Fruit fly (Drosophila melanogaster) Kc167 (cell line): ENCODE results near the gene Zw.

Experiments used
- Myc ChIP-seq: fragments of >200 bp; optimal IDR thresholded peaks from 2 replicates; lab custom pipeline; 2017; ENCODE audit warnings: missing external identifiers
- Sin3A ChIP-seq: fragments of >200 bp; optimal IDR thresholded peaks from 2 replicates; lab custom pipeline; 2018; ENCODE audit warnings: missing external identifiers
- h ChIP-seq: fragments of >200 bp; optimal IDR thresholded peaks from 3 replicates; lab custom pipeline; 2018; ENCODE audit warnings: missing external identifiers
- insv ChIP-seq: fragments of >200 bp; optimal IDR thresholded peaks from 3 replicates; lab custom pipeline; 2018; ENCODE audit warnings: missing external identifiers
- psq ChIP-seq: fragments of >200 bp; optimal IDR thresholded peaks from 2 replicates; lab custom pipeline; 2017; ENCODE audit warnings: missing external identifiers
- ttk ChIP-seq: sonication (Bioruptor generic); optimal IDR thresholded peaks from 2 replicates; lab custom pipeline; 2017; ENCODE audit warnings: missing external identifiers

Zw gene

DNA sequence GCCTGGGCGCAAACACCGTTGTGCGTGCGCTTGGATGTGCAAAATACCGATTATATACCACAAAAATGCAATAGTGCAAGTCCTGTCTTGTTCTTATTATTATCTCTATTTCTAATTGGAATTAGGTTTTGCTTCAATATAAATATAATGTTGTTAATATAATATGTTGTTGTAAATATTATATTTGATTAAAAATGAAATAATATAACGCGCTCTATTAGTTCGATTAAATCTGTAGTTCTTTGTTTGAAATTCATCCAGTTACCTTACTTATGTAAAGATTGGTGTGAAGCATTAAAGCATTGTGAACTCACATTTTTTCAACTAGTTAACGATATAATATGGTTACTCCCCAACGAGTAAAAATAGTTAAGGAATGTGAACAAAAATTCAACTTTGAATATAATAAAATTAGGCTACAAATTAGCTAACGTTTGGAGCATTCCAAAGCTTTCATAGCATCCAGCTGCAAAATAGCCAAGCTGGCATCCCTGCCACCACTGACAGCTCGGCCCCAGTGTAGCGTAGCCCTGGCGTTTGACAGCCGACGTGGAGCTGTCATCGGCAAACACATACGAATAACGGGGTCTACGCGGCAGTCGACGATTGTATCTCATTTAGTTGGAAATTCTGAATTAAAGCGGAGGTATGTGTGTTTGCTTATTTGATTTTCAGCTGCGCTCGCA lies 24.1 kb upstream of the Zw start, which contains the start of the genes CG12237 and Sec61gamma:
CG12237 (minus strand) TSS at position 51 of the 686 bp plus-strand sequence.
Sec61gamma (plus strand) TSS at position 509 of the 686 bp plus-strand sequence.
- TF ChIP-seq psq = no peak
- no peak for TF ChIP-seq insv (lab: Kevin White, UChicago)
- no peak for TF ChIP-seq Myc
- TF ChIP-seq ttk = no peak
- no peak for TF ChIP-seq h (lab: Kevin White, UChicago)

DNA sequence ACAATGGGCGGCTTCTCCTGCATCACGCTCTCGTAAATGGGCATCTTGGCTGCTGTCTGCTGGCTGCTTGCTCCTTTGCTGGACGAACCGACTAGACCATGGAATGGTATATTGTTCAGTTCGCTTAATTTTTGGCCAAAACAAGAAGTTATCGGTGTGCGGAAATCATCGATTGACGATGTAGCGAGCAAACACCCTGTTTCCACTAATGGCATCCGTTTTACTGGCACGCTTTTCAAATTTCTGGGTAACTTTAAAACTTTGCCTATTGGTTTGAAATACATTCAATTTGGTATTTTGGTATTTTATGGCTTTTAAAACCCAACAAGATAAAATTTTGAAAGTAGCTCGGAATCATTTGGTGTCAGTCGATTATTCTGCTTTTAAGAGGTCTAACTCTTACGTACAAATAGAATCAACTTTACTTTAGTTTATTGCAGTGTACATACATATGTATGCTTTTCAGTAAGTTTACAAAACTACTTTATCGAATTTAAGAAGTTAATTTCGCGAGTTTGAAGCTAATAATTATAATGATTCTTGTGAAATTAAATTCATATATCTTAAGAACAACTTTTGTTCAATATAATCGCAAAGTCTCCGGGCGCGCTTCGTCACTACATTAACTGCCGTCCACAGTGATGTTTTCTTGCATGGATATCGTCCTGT lies 21.0 kb upstream of the Zw start, which contains the start of gene Arp10:
Arp10 (minus strand) TSS at position 304 of the 669 bp plus-strand sequence.
- no peak for TF ChIP-seq Sin3A
- TF ChIP-seq Myc = no peak
- no peak for TF ChIP-seq h (lab: Kevin White, UChicago)
- TF ChIP-seq insv (lab: Kevin White, UChicago) = no peak
- no peak for TF ChIP-seq ttk
- no peak for TF ChIP-seq psq

DNA sequence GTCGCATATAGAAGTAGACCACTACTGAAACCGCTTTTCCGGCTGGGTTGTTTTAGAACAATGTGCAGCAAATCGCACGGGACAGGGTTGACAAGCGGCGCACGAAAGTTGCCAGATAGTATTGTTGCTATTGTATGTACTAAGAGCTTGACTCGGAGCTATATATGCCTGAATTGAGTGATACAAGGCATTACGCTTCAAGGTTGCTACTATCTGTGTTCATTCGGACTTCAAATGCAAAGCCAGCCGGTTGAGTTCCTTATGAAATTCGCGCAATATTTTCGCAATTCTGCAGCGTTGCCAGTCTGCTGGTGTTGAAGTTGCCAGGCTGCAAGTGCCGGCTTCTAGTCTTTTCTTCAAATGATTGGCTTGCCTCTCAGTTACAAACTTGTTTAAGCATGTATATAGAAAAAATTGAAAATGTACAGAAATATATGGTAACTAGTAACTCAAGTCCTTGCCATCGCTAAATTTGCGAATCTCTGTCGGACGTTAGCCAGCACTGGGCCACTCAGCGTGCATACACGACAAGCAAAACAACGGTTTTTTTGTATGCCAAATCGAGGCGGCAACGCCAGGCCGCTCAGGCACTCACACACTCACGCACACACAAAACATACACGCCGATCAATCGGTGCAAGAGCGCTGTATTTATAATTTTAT lies 15.2 kb upstream of the Zw start, which contains the start of the genes Ranbp21 and Elys:
Ranbp21 (minus strand) TSS at position 513 of the 663 bp plus-strand sequence.
Elys (plus strand) TSS at position 549 of the 663 bp plus-strand sequence.
- TF ChIP-seq h (lab: Kevin White, UChicago) (no peak), Sin3A (no peak), psq (no peak), Myc (no peak), ttk (no peak), insv (lab: Kevin White, UChicago) (no peak)

DNA sequence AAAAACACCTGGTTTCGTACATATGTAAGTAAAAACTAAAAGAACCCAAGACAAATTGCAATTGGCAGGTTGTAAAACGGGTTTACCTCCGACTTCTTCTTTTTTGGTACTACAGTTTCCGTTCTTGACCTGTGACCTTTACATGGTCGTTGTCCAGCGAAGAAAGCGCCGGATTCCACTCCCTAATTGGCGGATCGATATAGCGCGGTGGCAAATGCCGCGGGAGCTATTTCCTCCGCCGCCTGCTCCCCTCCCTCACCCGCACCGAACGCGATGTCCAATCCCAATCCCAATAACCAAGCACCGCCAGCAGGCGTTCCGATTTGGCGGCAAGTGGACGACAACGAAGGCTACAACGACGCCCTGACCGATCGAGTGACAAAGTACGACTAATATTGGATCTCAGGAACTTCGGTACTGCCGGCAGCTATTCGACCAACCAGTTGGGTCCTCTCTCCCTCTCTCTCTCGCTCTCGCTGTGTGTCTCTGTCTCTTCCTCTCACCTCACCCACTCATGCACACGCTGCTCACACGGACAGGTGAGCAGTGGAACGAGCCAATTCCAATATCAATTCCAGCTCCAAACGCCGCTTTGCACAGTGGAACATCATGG lies 4.4 kb upstream of the Zw start:
- TF ChIP-seq Myc (no peak), h (lab: Kevin White, UChicago) (no peak), ttk (no peak), Sin3A (no peak), psq (no peak), insv (lab: Kevin White, UChicago) (no peak)

DNA sequence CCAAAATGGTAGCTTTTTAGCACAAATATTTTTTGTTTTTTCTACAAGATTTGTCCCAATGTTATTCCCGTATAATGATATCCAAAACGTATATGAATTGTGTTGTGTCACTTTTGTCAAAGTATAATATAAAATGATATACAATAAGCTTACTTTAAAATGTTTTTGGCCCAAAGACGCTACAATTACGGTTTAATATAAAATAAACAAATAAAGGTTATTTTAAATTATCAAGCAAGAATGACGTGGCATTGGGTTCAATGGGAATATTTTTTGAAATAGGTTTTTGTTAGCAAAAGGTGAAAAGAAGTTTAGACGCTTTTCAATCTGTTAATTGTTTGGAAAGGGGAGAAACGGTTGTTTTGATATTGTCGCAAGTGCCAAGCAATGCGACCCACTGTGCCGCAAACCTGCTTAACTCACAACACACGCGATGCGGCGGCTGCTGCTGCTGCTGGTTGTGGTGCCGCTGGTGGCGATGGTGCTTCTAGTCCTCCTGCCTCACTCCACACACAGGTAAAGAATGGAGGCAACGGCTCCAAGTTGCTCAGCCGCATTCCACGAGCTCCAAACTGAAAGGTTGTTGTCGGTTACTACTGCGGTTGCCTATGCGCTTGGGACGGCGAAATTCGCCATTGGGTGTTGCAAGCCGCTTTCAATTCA lies 3.7 kb upstream of the Zw start:
- TF ChIP-seq Sin3A (no peak), ttk (no peak), Myc (no peak), insv (lab: Kevin White, UChicago) (no peak)

DNA sequence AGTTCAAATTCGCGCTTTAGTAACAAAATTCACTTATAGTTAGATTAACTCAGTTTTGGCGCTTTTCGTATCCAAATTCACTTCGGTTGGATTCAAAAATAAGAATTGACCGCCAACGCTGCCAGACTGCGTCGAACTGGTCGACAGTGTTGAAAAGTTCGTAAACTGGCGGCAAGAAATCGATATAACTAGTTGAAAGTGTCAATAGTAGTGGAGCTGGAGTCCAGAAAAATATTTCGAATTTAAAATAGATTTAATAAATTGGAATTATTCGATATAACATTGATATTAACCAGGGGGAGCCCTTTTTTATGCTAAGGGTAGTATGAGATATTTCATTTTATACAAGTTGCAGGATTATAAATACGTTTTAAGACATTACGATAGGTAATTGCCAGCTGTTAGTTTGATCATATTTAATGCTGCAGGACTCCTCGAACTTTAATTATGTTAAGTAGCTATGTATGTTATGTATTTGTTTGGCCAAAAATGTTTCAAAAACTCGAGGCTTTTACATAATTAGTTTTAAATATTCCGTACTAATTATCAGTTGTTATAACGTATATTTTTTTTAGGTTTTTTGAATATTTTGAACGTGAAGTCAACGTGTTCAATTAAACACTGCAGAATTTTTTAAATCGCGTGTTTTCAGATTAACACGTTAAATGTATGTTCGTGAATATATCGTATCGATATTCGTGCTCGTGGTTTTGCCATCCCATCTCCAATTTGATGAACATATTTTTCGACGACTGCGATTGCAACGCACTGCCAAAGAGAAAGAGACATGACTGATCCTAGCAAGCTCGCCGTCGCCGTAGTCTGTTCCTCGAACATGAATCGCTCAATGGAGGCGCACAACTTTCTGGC lies 3.0 kb upstream of the Zw start, which contains the start of the genes CG14223 and Ssu72:
CG14223 (minus strand) TSS at position 113 of the 870 bp plus-strand sequence.
Ssu72 (plus strand) TSS at position 703 of the 870 bp plus-strand sequence.
- TF ChIP-seq psq (no peak), ttk (no peak), insv (lab: Kevin White, UChicago) (no peak), Myc (no peak), Sin3A (no peak), h (lab: Kevin White, UChicago) (no peak)

DNA sequence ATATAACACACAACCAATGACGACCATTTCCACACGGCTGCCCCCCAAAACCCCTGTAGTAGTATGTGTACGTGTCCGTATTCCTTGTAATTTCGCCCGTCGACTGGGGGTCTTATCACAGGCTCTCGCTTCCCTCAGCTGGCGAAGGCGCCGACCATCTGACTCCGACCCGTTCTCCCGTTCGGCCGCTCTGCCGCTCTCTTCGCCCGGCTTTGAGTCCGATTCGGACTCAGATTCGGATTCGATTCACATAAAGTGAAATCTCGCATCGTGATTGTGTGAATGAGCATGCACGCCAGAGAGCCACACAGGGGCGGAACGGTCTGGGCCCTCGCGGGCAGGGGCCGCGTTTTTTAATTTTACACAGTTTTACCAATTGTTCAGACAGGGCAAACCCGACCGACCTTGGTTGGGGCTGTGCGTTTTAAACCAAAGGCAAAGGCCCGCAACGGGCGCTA lies 1.3 kb upstream of the Zw start:
- TF ChIP-seq ttk (no peak), insv (lab: Kevin White, UChicago) (no peak), psq (no peak), Myc (no peak), h (lab: Kevin White, UChicago) (no peak), Sin3A (no peak)

DNA sequence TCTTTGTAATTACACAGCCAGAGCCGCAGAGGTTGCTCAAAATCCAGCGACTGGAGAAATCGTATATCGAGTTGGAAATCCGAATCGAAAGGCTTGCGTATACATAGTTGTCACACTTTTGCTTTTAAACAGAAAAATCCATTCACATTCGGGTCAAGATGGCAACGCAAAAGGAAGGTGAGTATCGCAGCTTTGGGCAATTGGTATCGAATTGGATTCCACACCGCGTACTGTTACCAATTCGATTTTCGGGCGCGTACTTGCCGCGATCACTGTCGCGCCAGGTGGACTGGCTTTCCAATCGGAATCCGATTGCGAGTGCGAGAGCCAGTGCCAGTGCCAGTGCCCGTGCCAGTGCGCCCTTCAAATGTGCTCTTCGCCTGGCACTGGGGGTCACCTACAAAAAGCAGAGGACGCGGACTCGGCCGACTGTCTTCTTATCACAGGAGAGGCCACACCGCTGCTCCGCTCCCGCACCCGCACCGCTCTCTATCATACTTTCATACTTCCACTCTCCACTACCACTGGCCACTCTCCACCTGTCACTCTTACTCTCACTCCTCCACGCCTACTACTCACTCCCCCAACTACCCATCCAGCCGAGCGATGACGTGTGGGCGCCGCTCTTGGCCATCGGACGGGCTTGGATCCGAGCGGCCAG lies 522 bp downstream of the Zw start:
- TF ChIP-seq insv (lab: Kevin White, UChicago) (no peak), Sin3A (no peak), psq (no peak), Myc (no peak), ttk (no peak), h (lab: Kevin White, UChicago) (no peak)

DNA sequence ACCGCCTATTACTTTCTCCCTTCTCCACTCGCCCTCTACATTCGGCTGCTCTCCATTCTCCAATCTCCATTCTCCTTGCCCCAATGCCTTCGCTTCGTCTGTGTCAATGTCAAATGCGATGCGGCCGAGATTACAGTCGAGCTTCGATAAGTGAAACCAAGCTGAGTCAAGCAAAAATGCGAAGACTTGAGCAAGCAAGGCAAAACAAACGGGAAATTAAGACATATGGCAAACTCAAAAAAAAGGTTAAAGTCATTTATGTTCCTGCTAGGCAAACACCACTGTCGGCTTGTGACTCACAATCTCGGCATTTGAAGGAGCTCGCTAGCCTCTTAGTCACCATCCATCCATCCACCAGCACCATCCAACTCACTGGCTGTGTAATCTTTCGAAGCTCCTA lies 1.4 kb downstream of the Zw start:
- TF ChIP-seq Myc (no peak), psq (no peak), Sin3A (no peak), h (lab: Kevin White, UChicago) (no peak), insv (lab: Kevin White, UChicago) (no peak), ttk (no peak)

DNA sequence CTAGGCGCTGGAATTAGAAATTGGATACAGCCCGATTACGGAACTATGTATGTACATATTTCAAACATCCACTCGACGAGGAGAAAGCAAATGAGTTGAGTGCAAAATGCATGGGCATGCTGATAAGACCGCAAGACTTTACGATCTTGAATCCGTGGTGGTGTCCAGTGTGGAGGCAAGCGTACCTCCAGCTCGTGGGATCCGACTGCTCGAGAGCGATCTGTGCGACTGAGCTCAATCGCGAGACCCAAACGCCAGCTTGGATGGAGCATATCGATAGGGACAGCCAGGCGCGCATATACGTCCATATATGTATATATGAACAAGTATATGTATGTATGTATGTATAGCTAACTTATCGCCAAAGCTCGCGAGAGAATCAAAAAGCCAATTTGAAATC lies 8.6 kb downstream of the Zw start, which contains the start of gene et:
et (minus strand) TSS at position 230 of the 400 bp plus-strand sequence.
- TF ChIP-seq Myc = no peak
- no peak for TF ChIP-seq psq
- no peak for TF ChIP-seq Sin3A
- TF ChIP-seq ttk = no peak
- no peak for TF ChIP-seq insv (lab: Kevin White, UChicago)
- TF ChIP-seq h (lab: Kevin White, UChicago) = no peak
